Worm (Caenorhabditis elegans): ENCODE data around the gene ZC190.7.

DNA sequence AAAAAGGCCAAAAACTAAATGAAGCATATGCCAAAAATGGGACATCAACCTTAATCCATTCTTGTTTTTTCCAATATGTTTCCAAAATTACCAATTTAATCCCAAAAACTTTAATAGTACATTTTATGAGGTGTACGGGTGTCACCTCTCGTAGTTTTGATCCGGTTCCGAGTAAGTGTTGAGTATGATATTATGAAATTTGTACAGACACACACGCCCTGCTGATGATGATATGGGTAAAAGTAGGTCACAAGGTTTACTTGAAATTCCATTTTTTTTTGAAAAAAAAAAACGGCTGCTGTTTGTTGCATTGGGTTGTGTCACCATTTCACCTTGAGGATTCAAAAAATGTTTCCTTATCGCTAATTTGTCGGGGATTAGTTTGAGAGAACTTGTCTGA lies 28.8 kb downstream of the ZC190.7 start:
- TF ChIP-seq unc-130 (GFP tag; optimal IDR thresholded peaks at IDR 0.05): no peak
- no peak for TF ChIP-seq unc-62 (GFP tag; optimal IDR thresholded peaks at IDR 0.05 in 1 of 2)
- no peak for TF ChIP-seq unc-62 (tag; optimal IDR thresholded peaks at IDR 0.05)
- TF ChIP-seq dmd-8 (GFP tag; IDR thresholded peaks at IDR 0.05): no peak
- no peak for TF ChIP-seq T20F7.1 (GFP tag; optimal IDR thresholded peaks at IDR 0.05)
- TF ChIP-seq skn-1 (tag; optimal IDR thresholded peaks at IDR 0.05): no peak
- TF ChIP-seq cey-2 (tag; optimal IDR thresholded peaks at IDR 0.05; ENCODE audit: borderline replicate concordance, insufficient read depth): no peak
- TF ChIP-seq ZK546.5 (tag; optimal IDR thresholded peaks at IDR 0.05): no peak

Data from whole organism, L4 larva.